Worm (Caenorhabditis elegans) whole organism, early embryonic: ENCODE data around the gene F53E10.1.

Source experiments
- B0310.2 ChIP-seq: sonication (generic microtip); optimal IDR thresholded peaks from 2 replicates; lab custom pipeline; 2016; ENCODE audit warnings: mild to moderate bottlenecking, missing genetic modification characterization, missing compliant biosample characterization
- aly-1 ChIP-seq: sonication (generic microtip); optimal IDR thresholded peaks from 2 replicates; lab custom pipeline; 2016; ENCODE audit warnings: missing genetic modification characterization, missing compliant biosample characterization
- ama-1 ChIP-seq: fragments of 150-350 bp; optimal IDR thresholded peaks from 2 replicates; lab custom pipeline; 2014
- ceh-13 ChIP-seq: fragments of 200-800 bp; sonication (Bioruptor generic); optimal IDR thresholded peaks from 2 replicates; lab custom pipeline; 2018; ENCODE audit warnings: mild to moderate bottlenecking, missing genetic modification characterization, missing compliant biosample characterization
- ceh-36 ChIP-seq: sonication (generic microtip); optimal IDR thresholded peaks from 2 replicates; lab custom pipeline; 2016; ENCODE audit warnings: missing genetic modification characterization, inconsistent platforms, missing compliant biosample characterization
- flt-1 ChIP-seq: fragments of 200-800 bp; sonication (Bioruptor generic); IDR thresholded peaks from 2 replicates; pipeline ENCODE4 v1.3.6; 2022; ENCODE audit warnings: missing genetic modification characterization, missing compliant biosample characterization
- hnd-1 ChIP-seq: sonication (generic microtip); optimal IDR thresholded peaks from 2 replicates; lab custom pipeline; 2016; ENCODE audit warnings: missing genetic modification characterization, missing compliant biosample characterization
- scrt-1 ChIP-seq: fragments of 200-800 bp; sonication (Bioruptor generic); IDR thresholded peaks from 2 replicates; pipeline ENCODE4 v1.3.6; 2022; ENCODE audit warnings: missing genetic modification characterization, missing compliant biosample characterization
- sea-1 ChIP-seq: fragments of 200-800 bp; sonication (Bioruptor generic); conservative IDR thresholded peaks from 2 replicates; pipeline ENCODE4 v1.3.6; 2022; ENCODE audit warnings: missing genetic modification characterization, missing compliant biosample characterization
- tbx-37 ChIP-seq: fragments of 200-800 bp; sonication (Bioruptor generic); conservative IDR thresholded peaks from 2 replicates; pipeline ENCODE4 v1.3.6; 2022; ENCODE audit warnings: missing genetic modification reagents, missing genetic modification characterization, missing compliant biosample characterization

ce11 chrV:2589834-2590233, 25.3 kb upstream of the F53E10.1 start:
- TF ChIP-seq ama-1 (no peak), flt-1 (GFP tag; lab: Robert Waterston, UW) (no peak), hnd-1 (tag; lab: Kevin White, UChicago) (no peak), aly-1 (no peak), ceh-13 (no peak), tbx-37 (no peak), sea-1 (GFP tag; lab: Robert Waterston, UW) (no peak), scrt-1 (GFP tag; lab: Robert Waterston, UW) (no peak), B0310.2 (no peak), ceh-36 (no peak)
